Worm (Caenorhabditis elegans): ENCODE results near the gene EGAP4.1.

DNA sequence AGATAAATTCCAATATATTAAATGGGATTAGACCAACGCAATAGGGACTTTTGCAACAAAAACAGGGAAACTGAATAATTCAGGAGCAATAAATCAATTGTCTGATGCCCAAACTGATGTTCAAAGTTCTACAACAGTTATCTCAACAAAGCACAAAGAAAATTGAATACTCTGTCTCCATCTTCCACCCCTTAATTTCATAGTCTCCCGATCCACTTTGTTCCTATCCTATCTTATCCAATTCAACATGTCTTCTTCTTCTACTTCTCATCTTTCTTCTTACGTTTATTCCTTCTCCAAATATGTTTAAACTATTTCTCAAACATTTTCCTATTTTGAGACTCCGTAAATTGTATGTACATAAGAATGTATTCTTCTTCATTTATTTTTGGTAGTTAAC is 43.1 kb upstream of the EGAP4.1 start:
- TF ChIP-seq ets-4 (tag; optimal IDR thresholded peaks at IDR 0.05), result no peak
- no peak for TF ChIP-seq ama-1 (optimal IDR thresholded peaks at IDR 0.05)
- no peak for TF ChIP-seq sdc-2 (tag; optimal IDR thresholded peaks at IDR 0.05)
- TF ChIP-seq pha-2 (tag; optimal IDR thresholded peaks at IDR 0.05), result no peak
- no peak for TF ChIP-seq elt-2 (tag; optimal IDR thresholded peaks at IDR 0.05)
- TF ChIP-seq hlh-8 (tag; optimal IDR thresholded peaks at IDR 0.05), result no peak
- TF ChIP-seq tbx-7 (tag; optimal IDR thresholded peaks at IDR 0.05), result no peak
- TF ChIP-seq ceh-9 (tag; optimal IDR thresholded peaks at IDR 0.05), result no peak
- TF ChIP-seq pqm-1 (tag; optimal IDR thresholded peaks at IDR 0.05), result no peak

Measured in whole organism, late embryonic.